Worm (Caenorhabditis elegans) whole organism, L4 larva: Measurements from ENCODE around the gene cyp-31A2.

Experiments
- D1046.2 ChIP-seq: fragments of 200-800 bp; sonication (Bioruptor generic); IDR thresholded peaks from 2 replicates; pipeline ENCODE4 v1.3.6; 2022; ENCODE audit warnings: missing genetic modification characterization, missing compliant biosample characterization
- F10B5.3 ChIP-seq: sonication (generic microtip); optimal IDR thresholded peaks from 2 replicates; lab custom pipeline; 2016; ENCODE audit warnings: mild to moderate bottlenecking, missing genetic modification characterization, missing compliant biosample characterization
- F26F4.8 ChIP-seq: fragments of 200-800 bp; sonication (Bioruptor generic); conservative IDR thresholded peaks from 2 replicates; pipeline ENCODE4 v1.3.6; 2022; ENCODE audit warnings: missing genetic modification characterization, missing compliant biosample characterization
- F37D6.2 ChIP-seq: sonication (generic microtip); optimal IDR thresholded peaks from 2 replicates; lab custom pipeline; 2016; ENCODE audit warnings: mild to moderate bottlenecking, missing genetic modification characterization, missing compliant biosample characterization
- F44E2.7 ChIP-seq: fragments of 200-800 bp; sonication (Bioruptor generic); IDR thresholded peaks from 2 replicates; pipeline ENCODE4 v2.1.2; 2022; ENCODE audit warnings: missing genetic modification characterization, missing compliant biosample characterization
- T26A8.4 ChIP-seq: fragments of 200-800 bp; sonication (Bioruptor generic); IDR thresholded peaks from 2 replicates; pipeline ENCODE4 v1.3.6; 2022; ENCODE audit warnings: missing genetic modification characterization, missing compliant biosample characterization
- Y48G9A.11 ChIP-seq: fragments of 200-800 bp; sonication (Bioruptor generic); IDR thresholded peaks from 2 replicates; pipeline ENCODE4 v1.3.6; 2022; ENCODE audit warnings: missing genetic modification reagents, missing genetic modification characterization, missing compliant biosample characterization
- ZK337.2 ChIP-seq: fragments of 200-800 bp; sonication (Bioruptor generic); IDR thresholded peaks from 2 replicates; pipeline ENCODE4 v1.3.6; 2022; ENCODE audit warnings: missing genetic modification reagents, missing genetic modification characterization, missing compliant biosample characterization
- ZK546.5 ChIP-seq, 2 experiments: sonication (generic microtip); optimal IDR thresholded peaks; 2 replicates each; lab custom pipeline; 2017; ENCODE audit warnings: missing biosample characterization in 2 of 2, missing genetic modification characterization in 2 of 2
- aha-1 ChIP-seq: fragments of 150-350 bp; peaks from one replicate; lab custom pipeline; 2014; ENCODE audit warnings: missing biosample characterization, missing genetic modification characterization
- aly-2 ChIP-seq: sonication (generic microtip); optimal IDR thresholded peaks from 2 replicates; lab custom pipeline; 2018; ENCODE audit warnings: missing biosample characterization, missing genetic modification characterization
- ceh-20 ChIP-seq: fragments of 200-800 bp; sonication (Bioruptor generic); IDR thresholded peaks from 2 replicates; pipeline ENCODE4 v1.3.6; 2022; ENCODE audit warnings: missing genetic modification reagents, missing genetic modification characterization, missing compliant biosample characterization
- ceh-62 ChIP-seq: sonication (generic microtip); optimal IDR thresholded peaks from 2 replicates; lab custom pipeline; 2017; ENCODE audit warnings: missing biosample characterization, missing genetic modification characterization
- ceh-82 ChIP-seq: sonication (generic microtip); optimal IDR thresholded peaks from 2 replicates; lab custom pipeline; 2017; ENCODE audit warnings: missing biosample characterization, missing genetic modification characterization
- ces-1 ChIP-seq: fragments of 150-350 bp; sonication (generic microtip); optimal IDR thresholded peaks from 4 replicates; lab custom pipeline; 2014; ENCODE audit warnings: missing biosample characterization, missing genetic modification reagents, missing genetic modification characterization
- ctbp-1 ChIP-seq: fragments of 200-800 bp; sonication (Bioruptor generic); IDR thresholded peaks from 2 replicates; pipeline ENCODE4 v1.3.6; 2022; ENCODE audit warnings: missing genetic modification reagents, missing genetic modification characterization, missing compliant biosample characterization
- daf-12 ChIP-seq: fragments of 150-350 bp; optimal IDR thresholded peaks from 2 replicates; lab custom pipeline; 2014; ENCODE audit warnings: missing biosample characterization, missing genetic modification reagents, missing genetic modification characterization
- daf-19 ChIP-seq: fragments of 200-800 bp; sonication (Bioruptor generic); conservative IDR thresholded peaks from 2 replicates; pipeline ENCODE4 v1.3.6; 2022; ENCODE audit warnings: missing genetic modification characterization, missing compliant biosample characterization
- daf-8 ChIP-seq: fragments of 200-800 bp; sonication (Bioruptor generic); IDR thresholded peaks from 2 replicates; pipeline ENCODE4 v1.3.6; 2022; ENCODE audit warnings: missing genetic modification characterization, missing compliant biosample characterization
- dmd-6 ChIP-seq: fragments of 200-800 bp; sonication (Bioruptor generic); IDR thresholded peaks from 2 replicates; pipeline ENCODE4 v1.3.6; 2022; ENCODE audit warnings: missing genetic modification reagents, missing genetic modification characterization, missing compliant biosample characterization
- dmd-8 ChIP-seq: fragments of 200-800 bp; sonication (Bioruptor generic); IDR thresholded peaks from 2 replicates; pipeline ENCODE4 v1.3.6; 2022; ENCODE audit warnings: missing genetic modification characterization, missing compliant biosample characterization
- dpl-1 ChIP-seq: fragments of 150-350 bp; optimal IDR thresholded peaks from 2 replicates; lab custom pipeline; 2014; ENCODE audit warnings: missing biosample characterization, missing genetic modification reagents, missing genetic modification characterization
- duxl-1 ChIP-seq: sonication (generic microtip); optimal IDR thresholded peaks from 2 replicates; lab custom pipeline; 2016; ENCODE audit warnings: mild to moderate bottlenecking, missing genetic modification characterization, moderate library complexity, missing compliant biosample characterization; ENCODE audit not compliant: poor library complexity
- dve-1 ChIP-seq: sonication (generic microtip); optimal IDR thresholded peaks from 2 replicates; lab custom pipeline; 2017; ENCODE audit warnings: antibody characterized with exemption, mild to moderate bottlenecking, missing genetic modification characterization, missing compliant biosample characterization; ENCODE audit not compliant: insufficient read depth
- egl-43 ChIP-seq: fragments of 200-800 bp; sonication (Bioruptor generic); IDR thresholded peaks from 2 replicates; pipeline ENCODE4 v1.3.6; 2022; ENCODE audit warnings: missing genetic modification reagents, missing genetic modification characterization, missing compliant biosample characterization
- fkh-10 ChIP-seq: fragments of 150-350 bp; optimal IDR thresholded peaks from 2 replicates; lab custom pipeline; 2014; ENCODE audit warnings: missing biosample characterization, missing genetic modification reagents, missing genetic modification characterization
- fos-1 ChIP-seq: fragments of 150-350 bp; optimal IDR thresholded peaks from 2 replicates; lab custom pipeline; 2014; ENCODE audit warnings: missing biosample characterization, missing genetic modification characterization
- gei-8 ChIP-seq: fragments of 200-800 bp; sonication (Bioruptor generic); optimal IDR thresholded peaks from 2 replicates; lab custom pipeline; 2018; ENCODE audit warnings: mild to moderate bottlenecking, missing genetic modification characterization, missing compliant biosample characterization
- hif-1 ChIP-seq, 2 experiments: sonication (generic microtip); optimal IDR thresholded peaks; 2 replicates each; lab custom pipeline; 2016 to 2017; ENCODE audit warnings: missing compliant biosample characterization in 2 of 2, missing genetic modification characterization in 2 of 2, missing genetic modification reagents in 2 of 2, missing genotype in 2 of 2, mild to moderate bottlenecking in 1 of 2
- jun-1 ChIP-seq: fragments of 150-350 bp; optimal IDR thresholded peaks from 2 replicates; lab custom pipeline; 2014; ENCODE audit warnings: missing biosample characterization, missing genetic modification reagents, missing genetic modification characterization
- lin-15B ChIP-seq: fragments of 150-350 bp; sonication (generic microtip); optimal IDR thresholded peaks from 3 replicates; lab custom pipeline; 2014; ENCODE audit warnings: missing biosample characterization, missing genetic modification characterization
- lir-3 ChIP-seq: sonication (generic microtip); optimal IDR thresholded peaks from 2 replicates; lab custom pipeline; 2016; ENCODE audit warnings: mild to moderate bottlenecking, missing genetic modification characterization, missing compliant biosample characterization
- madf-9 ChIP-seq: fragments of 200-800 bp; sonication (Bioruptor generic); conservative IDR thresholded peaks from 2 replicates; pipeline ENCODE4 v1.3.6; 2022; ENCODE audit warnings: missing genetic modification reagents, missing genetic modification characterization, missing compliant biosample characterization
- nhr-10 ChIP-seq: fragments of 150-350 bp; optimal IDR thresholded peaks from 2 replicates; lab custom pipeline; 2014; ENCODE audit warnings: missing biosample characterization, missing genetic modification characterization
- nhr-11 ChIP-seq: fragments of 150-350 bp; optimal IDR thresholded peaks from 2 replicates; lab custom pipeline; 2014; ENCODE audit warnings: missing biosample characterization, missing genetic modification characterization
- nhr-111 ChIP-seq: fragments of 200-800 bp; sonication (Bioruptor generic); optimal IDR thresholded peaks from 2 replicates; lab custom pipeline; 2018; ENCODE audit warnings: mild to moderate bottlenecking, missing genetic modification characterization, missing compliant biosample characterization
- nhr-25 ChIP-seq: sonication (generic microtip); optimal IDR thresholded peaks from 2 replicates; lab custom pipeline; 2017; ENCODE audit warnings: missing genetic modification characterization, mild to moderate bottlenecking, missing compliant biosample characterization, antibody characterized with exemption, moderate library complexity, borderline replicate concordance; ENCODE audit not compliant: insufficient read depth
- nhr-41 ChIP-seq: fragments of 200-800 bp; sonication (Bioruptor generic); IDR thresholded peaks from 2 replicates; pipeline ENCODE4 v1.3.6; 2022; ENCODE audit warnings: missing genetic modification reagents, missing genetic modification characterization, missing compliant biosample characterization
- nhr-42 ChIP-seq: fragments of 200-800 bp; sonication (Bioruptor generic); IDR thresholded peaks from 2 replicates; pipeline ENCODE4 v1.3.6; 2022; ENCODE audit warnings: missing genetic modification characterization, missing compliant biosample characterization
- nhr-48 ChIP-seq: sonication (generic microtip); optimal IDR thresholded peaks from 2 replicates; lab custom pipeline; 2016; ENCODE audit warnings: mild to moderate bottlenecking, missing genetic modification characterization, missing compliant biosample characterization
- nhr-76 ChIP-seq: fragments of 150-350 bp; optimal IDR thresholded peaks from 2 replicates; lab custom pipeline; 2014; ENCODE audit warnings: missing biosample characterization, missing genetic modification characterization
- php-3 ChIP-seq: fragments of 200-800 bp; sonication (Bioruptor generic); IDR thresholded peaks from 2 replicates; pipeline ENCODE4 v1.3.6; 2022; ENCODE audit warnings: missing genetic modification reagents, missing genetic modification characterization, missing compliant biosample characterization
- rbr-2 ChIP-seq: sonication (generic microtip); optimal IDR thresholded peaks from 2 replicates; lab custom pipeline; 2016; ENCODE audit warnings: missing genotype, missing genetic modification characterization, missing compliant biosample characterization
- saeg-2 ChIP-seq: fragments of 200-800 bp; sonication (Bioruptor generic); IDR thresholded peaks from 2 replicates; pipeline ENCODE4 v1.3.6; 2022; ENCODE audit warnings: missing genetic modification reagents, missing genetic modification characterization, missing compliant biosample characterization
- set-16 ChIP-seq: fragments of 200-800 bp; sonication (Bioruptor generic); IDR thresholded peaks from 2 replicates; pipeline ENCODE4 v1.3.6; 2022; ENCODE audit warnings: missing genetic modification reagents, missing genetic modification characterization, missing compliant biosample characterization
- skn-1 ChIP-seq: fragments of 150-350 bp; optimal IDR thresholded peaks from 2 replicates; lab custom pipeline; 2014; ENCODE audit warnings: missing biosample characterization, missing genetic modification characterization
- snpc-1.2 ChIP-seq: fragments of 200-800 bp; sonication (Bioruptor generic); IDR thresholded peaks from 2 replicates; pipeline ENCODE4 v1.3.6; 2022; ENCODE audit warnings: missing genetic modification reagents, missing genetic modification characterization, missing compliant biosample characterization
- snpc-4 ChIP-seq: fragments of 150-350 bp; optimal IDR thresholded peaks from 2 replicates; lab custom pipeline; 2014; ENCODE audit warnings: missing biosample characterization, missing genetic modification characterization
- spr-3 ChIP-seq: fragments of 200-800 bp; sonication (Bioruptor generic); optimal IDR thresholded peaks from 2 replicates; lab custom pipeline; 2018; ENCODE audit warnings: mild to moderate bottlenecking, missing genetic modification characterization, missing compliant biosample characterization
- tag-97 ChIP-seq: fragments of 200-800 bp; sonication (Bioruptor generic); IDR thresholded peaks from 2 replicates; pipeline ENCODE4 v1.3.6; 2022; ENCODE audit warnings: missing genetic modification characterization, missing compliant biosample characterization
- zag-1 ChIP-seq: fragments of 150-350 bp; optimal IDR thresholded peaks from 2 replicates; lab custom pipeline; 2014; ENCODE audit warnings: missing biosample characterization, missing genetic modification characterization
- ztf-11 ChIP-seq: fragments of 150-350 bp; optimal IDR thresholded peaks from 2 replicates; lab custom pipeline; 2014; ENCODE audit warnings: missing biosample characterization, missing genetic modification characterization
- ztf-7 ChIP-seq: fragments of 150-350 bp; optimal IDR thresholded peaks from 2 replicates; lab custom pipeline; 2014; ENCODE audit warnings: missing biosample characterization, missing genetic modification characterization

cyp-31A2 gene

ce11 chrIV:11433709-11434108, 29.9 kb downstream of the cyp-31A2 start (continued):
- no peak for TF ChIP-seq nhr-42 (GFP tag; lab: Robert Waterston, UW)
- TF ChIP-seq snpc-1.2 (GFP tag; lab: Robert Waterston, UW) = no peak
- TF ChIP-seq lir-3 (tag; lab: Kevin White, UChicago) = no peak
- no peak for TF ChIP-seq F26F4.8 (GFP tag; lab: Robert Waterston, UW)
- TF ChIP-seq nhr-41 (GFP tag; lab: Robert Waterston, UW) = no peak
- TF ChIP-seq saeg-2 (GFP tag; lab: Robert Waterston, UW) = no peak
- no peak for TF ChIP-seq tag-97 (GFP tag; lab: Robert Waterston, UW)
- peak; percentile 10 for TF ChIP-seq F37D6.2
- no peak for TF ChIP-seq madf-9
- TF ChIP-seq aha-1 (tag; lab: Kevin White, UChicago) = peak; percentile 97
- no peak for TF ChIP-seq duxl-1 (tag; lab: Kevin White, UChicago)
- TF ChIP-seq nhr-111 = no peak
- peak; percentile 66 for TF ChIP-seq dpl-1
- TF ChIP-seq dmd-6 (GFP tag; lab: Robert Waterston, UW) = 0 out of 2 replicates have a peak, but pooled peaks have one; percentile 41
- no peak for TF ChIP-seq nhr-48 (tag; lab: Kevin White, UChicago)
- TF ChIP-seq ces-1 (GFP tag; lab: Kevin White, UChicago) = no peak
- no peak for TF ChIP-seq nhr-10 (tag; lab: Kevin White, UChicago)
- no peak for TF ChIP-seq skn-1
- TF ChIP-seq Y48G9A.11 = no peak
- peak; percentile 49 for TF ChIP-seq dve-1 (tag; lab: Kevin White, UChicago)
- TF ChIP-seq nhr-11 = peak; percentile 53
- TF ChIP-seq ceh-20 (GFP tag; lab: Robert Waterston, UW) = peak; percentile 48; the same call in 1 of the 2 replicates
- no peak for TF ChIP-seq ceh-62 (tag; lab: Kevin White, UChicago)
- TF ChIP-seq zag-1 (tag; lab: Kevin White, UChicago) = no peak
- TF ChIP-seq ZK337.2 = no peak
- TF ChIP-seq snpc-4 (tag; lab: Kevin White, UChicago) = no peak
- TF ChIP-seq nhr-25 (tag; lab: Kevin White, UChicago) = no peak
- no peak for TF ChIP-seq gei-8
- TF ChIP-seq daf-8 (GFP tag; lab: Robert Waterston, UW) = no peak
- TF ChIP-seq fos-1 = no peak
- no peak for TF ChIP-seq ZK546.5 (tag; optimal IDR thresholded peaks at IDR 0.05; lab: Kevin White, UChicago)
- TF ChIP-seq set-16 (GFP tag; lab: Robert Waterston, UW) = no peak
- peak; percentile 33 for TF ChIP-seq fkh-10 (GFP tag; lab: Kevin White, UChicago)
- TF ChIP-seq ztf-11 (tag; lab: Kevin White, UChicago) = no peak
- TF ChIP-seq daf-19 (GFP tag; lab: Robert Waterston, UW) = no peak
- TF ChIP-seq F10B5.3 = no peak
- TF ChIP-seq rbr-2 (tag; lab: Kevin White, UChicago) = peak; percentile 79
- TF ChIP-seq T26A8.4 (GFP tag; lab: Robert Waterston, UW) = 0 out of 2 replicates have a peak, but pooled peaks have one; percentile 28
- TF ChIP-seq php-3 (GFP tag; lab: Robert Waterston, UW) = no peak
- TF ChIP-seq egl-43 (GFP tag; lab: Robert Waterston, UW) = no peak
- TF ChIP-seq lin-15B (tag; lab: Kevin White, UChicago) = no peak
- TF ChIP-seq ceh-82 (tag; lab: Kevin White, UChicago) = no peak
- no peak for TF ChIP-seq D1046.2 (GFP tag; lab: Robert Waterston, UW)
- TF ChIP-seq ctbp-1 = peak; percentile 61
- no peak for TF ChIP-seq ztf-7
- TF ChIP-seq aly-2 (tag; lab: Kevin White, UChicago) = no peak
- no peak for TF ChIP-seq F44E2.7 (GFP tag; lab: Robert Waterston, UW)
- no peak for TF ChIP-seq dmd-8
- TF ChIP-seq spr-3 (GFP tag; lab: Kevin White, UChicago) = no peak
- no peak for TF ChIP-seq daf-12
- peak in 1 of 2 experiments; percentile 10 for TF ChIP-seq hif-1 (tag; optimal IDR thresholded peaks at IDR 0.05; lab: Kevin White, UChicago)
- no peak for TF ChIP-seq nhr-76 (tag; lab: Kevin White, UChicago)
- TF ChIP-seq jun-1 (tag; lab: Kevin White, UChicago) = no peak
